Worm (Caenorhabditis elegans) whole organism, L2 larva: Measurements from ENCODE around the gene lpr-7.

Source experiments
- ceh-16 ChIP-seq: fragments of 150-350 bp; optimal IDR thresholded peaks from 2 replicates; lab custom pipeline; 2014; ENCODE audit warnings: missing biosample characterization, missing genetic modification characterization
- egl-27 ChIP-seq: sonication (generic microtip); optimal IDR thresholded peaks from 3 replicates; lab custom pipeline; 2017; ENCODE audit warnings: missing biosample characterization, missing genetic modification reagents, missing genetic modification characterization
- elt-1 ChIP-seq: fragments of 150-350 bp; optimal IDR thresholded peaks from 2 replicates; lab custom pipeline; 2014; ENCODE audit warnings: missing biosample characterization, missing genetic modification characterization
- lin-39 ChIP-seq: fragments of 150-350 bp; optimal IDR thresholded peaks from 2 replicates; lab custom pipeline; 2014; ENCODE audit warnings: missing biosample characterization, missing genetic modification reagents, missing genetic modification characterization
- nhr-11 ChIP-seq: fragments of 150-350 bp; optimal IDR thresholded peaks from 2 replicates; lab custom pipeline; 2014; ENCODE audit warnings: missing biosample characterization, missing genetic modification characterization
- nhr-25 ChIP-seq: fragments of 150-350 bp; sonication (generic microtip); optimal IDR thresholded peaks from 3 replicates; lab custom pipeline; 2014; ENCODE audit warnings: missing biosample characterization, missing genetic modification characterization
- sem-4 ChIP-seq: fragments of 150-350 bp; optimal IDR thresholded peaks from 2 replicates; lab custom pipeline; 2014; ENCODE audit warnings: missing biosample characterization, missing genetic modification reagents, missing genetic modification characterization
- zag-1 ChIP-seq: fragments of 150-350 bp; optimal IDR thresholded peaks from 2 replicates; lab custom pipeline; 2014; ENCODE audit warnings: missing biosample characterization, missing genetic modification characterization

DNA sequence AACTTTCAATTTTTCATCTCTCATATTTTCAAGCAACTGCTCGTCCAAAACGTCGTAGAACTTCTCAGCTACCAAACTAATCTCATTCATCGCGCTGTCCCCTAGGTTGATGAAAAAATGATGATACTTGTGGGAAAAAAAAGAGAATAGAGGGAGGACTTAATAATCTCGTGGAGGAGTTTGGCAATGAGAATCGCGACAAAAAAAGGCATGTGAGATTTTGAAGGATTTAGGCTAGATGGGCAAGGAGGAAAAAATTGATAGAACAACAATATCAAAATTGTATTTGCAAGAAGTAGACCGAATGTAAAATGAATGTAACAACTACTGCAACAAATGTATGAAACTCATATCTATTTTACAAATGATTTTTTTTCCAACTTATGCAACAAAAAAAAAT is 26.7 kb downstream of the lpr-7 start, which contains the start of gene Y9C12A.1:
- TF ChIP-seq elt-1 (tag; lab: Kevin White, UChicago) (no peak), ceh-16 (tag; lab: Kevin White, UChicago) (no peak), lin-39 (tag; lab: Kevin White, UChicago) (no peak), egl-27 (tag; lab: Kevin White, UChicago) (no peak), sem-4 (tag; lab: Kevin White, UChicago) (no peak), nhr-11 (tag; lab: Kevin White, UChicago) (no peak), zag-1 (tag; lab: Kevin White, UChicago) (no peak), nhr-25 (tag; lab: Kevin White, UChicago) (no peak)
